Fruit fly (Drosophila melanogaster): Measurements from ENCODE around the gene pira.

The pira gene

DNA sequence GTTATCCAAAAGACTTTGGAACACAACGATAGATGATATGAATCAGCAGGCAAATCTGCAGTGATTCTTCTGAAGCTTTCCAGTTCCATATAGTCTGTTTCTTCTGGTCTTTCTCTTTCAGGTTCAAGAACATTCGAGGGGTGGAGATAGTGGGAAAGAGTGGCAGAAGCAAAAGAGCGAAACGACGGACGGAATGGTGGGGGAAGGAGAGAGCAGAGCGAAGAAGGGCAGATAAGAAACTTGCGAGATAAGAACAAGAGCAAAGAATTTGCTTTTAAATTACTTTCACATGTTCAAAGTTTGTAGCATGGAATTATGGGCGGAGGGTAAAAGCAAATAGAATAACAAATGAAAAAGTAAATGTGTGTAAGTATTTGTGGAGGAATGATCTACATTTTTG is 24.4 kb downstream of the pira start (continued):
- TF ChIP-seq ttk (GFP tag; IDR thresholded peaks at IDR 0.05) (no peak), slou (GFP tag; optimal IDR thresholded peaks at IDR 0.05) (no peak), tna (GFP tag; IDR thresholded peaks at IDR 0.05; ENCODE audit: partially characterized antibody) (no peak), salm (tag; optimal IDR thresholded peaks at IDR 0.05) (no peak), ERR (GFP tag; optimal IDR thresholded peaks at IDR 0.05) (no peak), CG14710 (tag; optimal IDR thresholded peaks at IDR 0.05) (no peak), luna (GFP tag; optimal IDR thresholded peaks at IDR 0.05) (no peak), CG6689 (GFP tag; IDR thresholded peaks at IDR 0.05) (no peak), CG6765 (GFP tag; optimal IDR thresholded peaks at IDR 0.05) (no peak), Kr (GFP tag; optimal IDR thresholded peaks at IDR 0.05) (no peak), schlank (tag; optimal IDR thresholded peaks at IDR 0.05) (no peak), CG13123 (GFP tag; optimal IDR thresholded peaks at IDR 0.05) (no peak), Optix (GFP tag; IDR thresholded peaks at IDR 0.05) (no peak), CG15011 (GFP tag; optimal IDR thresholded peaks at IDR 0.05) (no peak), Fer3 (tag; optimal IDR thresholded peaks at IDR 0.05) (no peak), YL-1 (GFP tag; optimal IDR thresholded peaks at IDR 0.05) (no peak), BtbVII (GFP tag; optimal IDR thresholded peaks at IDR 0.05) (no peak), Jarid2 (GFP tag; optimal IDR thresholded peaks at IDR 0.05) (no peak), corto (GFP tag; optimal IDR thresholded peaks at IDR 0.05) (no peak), CG4424 (GFP tag; optimal IDR thresholded peaks at IDR 0.05) (no peak), CG3407 (GFP tag; optimal IDR thresholded peaks at IDR 0.05) (no peak), org-1 (GFP tag; optimal IDR thresholded peaks at IDR 0.05) (no peak), zen (tag; optimal IDR thresholded peaks at IDR 0.05) (no peak), ken (GFP tag; IDR thresholded peaks at IDR 0.05) (no peak), chif (GFP tag; optimal IDR thresholded peaks at IDR 0.05) (no peak), CG9727 (GFP tag; optimal IDR thresholded peaks at IDR 0.05) (no peak), z (GFP tag; IDR thresholded peaks at IDR 0.05) (no peak), CG17612 (GFP tag; IDR thresholded peaks at IDR 0.05) (no peak), Hand (GFP tag; optimal IDR thresholded peaks at IDR 0.05) (no peak), exex (tag; optimal IDR thresholded peaks at IDR 0.05) (peak; percentile 13), CG6683 (GFP tag; optimal IDR thresholded peaks at IDR 0.05) (no peak), BEAF-32 (GFP tag; optimal IDR thresholded peaks at IDR 0.05) (no peak), Ets97D (GFP tag; optimal IDR thresholded peaks at IDR 0.05) (no peak), Meics (GFP tag; optimal IDR thresholded peaks at IDR 0.05) (no peak), Mes4 (GFP tag; optimal IDR thresholded peaks at IDR 0.05) (no peak), Sox100B (GFP tag; optimal IDR thresholded peaks at IDR 0.05) (no peak), CG15073 (GFP tag; optimal IDR thresholded peaks at IDR 0.05) (no peak), CG12391 (tag; optimal IDR thresholded peaks at IDR 0.05) (no peak), Vsx1 (GFP tag; optimal IDR thresholded peaks at IDR 0.05) (no peak), row (GFP tag; IDR thresholded peaks at IDR 0.05) (no peak), disco-r (GFP tag; optimal IDR thresholded peaks at IDR 0.05) (no peak), CG10959 (GFP tag; IDR thresholded peaks at IDR 0.05) (no peak), CG17385 (GFP tag; optimal IDR thresholded peaks at IDR 0.05) (peak; percentile 59), CG6175 (GFP tag; IDR thresholded peaks at IDR 0.05) (no peak), jing (GFP tag; optimal IDR thresholded peaks at IDR 0.05) (no peak), esg (GFP tag; conservative IDR thresholded peaks at IDR 0.05) (no peak), CG10321 (GFP tag; IDR thresholded peaks at IDR 0.05) (no peak), Side (GFP tag; optimal IDR thresholded peaks at IDR 0.05) (no peak), wek (GFP tag; optimal IDR thresholded peaks at IDR 0.05) (no peak), CG6254 (GFP tag; optimal IDR thresholded peaks at IDR 0.05) (no peak), pan (optimal IDR thresholded peaks at IDR 0.05) (no peak), pan (GFP tag; optimal IDR thresholded peaks at IDR 0.05 in 1 of 2, IDR thresholded peaks at IDR 0.05 in 1 of 2) (peak in 1 of 2 experiments; percentile 19)

Data from whole organism, embryonic.